Fruit fly (Drosophila melanogaster): Measurements from ENCODE around the gene CG32277.

The CG32277 gene

DNA sequence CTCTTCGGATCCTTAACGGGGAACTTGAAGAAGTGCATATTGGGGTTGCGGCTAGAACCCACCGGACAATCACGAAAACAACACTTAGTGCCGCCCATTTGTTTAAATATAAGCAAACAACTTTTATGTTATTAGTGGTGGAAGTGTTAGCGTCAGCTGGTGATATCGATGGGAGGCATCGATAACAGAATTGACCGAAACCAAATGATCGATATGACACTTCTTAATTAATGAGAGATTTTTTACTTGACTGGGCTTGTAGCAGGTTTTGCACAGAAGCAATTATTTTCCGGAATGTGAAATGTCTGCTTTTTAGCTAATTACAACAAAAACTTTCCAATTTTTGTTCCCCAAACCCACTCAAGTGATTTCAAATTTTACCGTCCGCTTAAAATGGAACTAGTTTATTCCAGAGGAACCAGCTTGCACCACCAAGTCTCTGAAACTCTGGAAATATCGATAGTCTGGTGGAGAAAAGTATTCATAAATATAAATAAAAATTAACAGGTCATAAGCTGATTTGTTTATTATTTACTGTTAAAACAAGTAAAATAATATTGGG lies 12.8 kb downstream of the CG32277 start, which contains the start of gene CG14965 (continued):
- TF ChIP-seq crp (GFP tag; optimal IDR thresholded peaks at IDR 0.05) (peak in 1 of 2 experiments; percentile 81), D19A (tag; optimal IDR thresholded peaks at IDR 0.05) (no peak), Hmx (GFP tag; optimal IDR thresholded peaks at IDR 0.05) (no peak), klu (GFP tag; IDR thresholded peaks at IDR 0.05) (no peak), chinmo (GFP tag; IDR thresholded peaks at IDR 0.05; ENCODE audit: partially characterized antibody) (no peak; the same call in 3 of the 4 replicates), wor (GFP tag; IDR thresholded peaks at IDR 0.05) (no peak), Six4 (GFP tag; optimal IDR thresholded peaks at IDR 0.05) (no peak), sima (GFP tag; optimal IDR thresholded peaks at IDR 0.05) (no peak), CG1832 (GFP tag; optimal IDR thresholded peaks at IDR 0.05) (no peak), tgo (GFP tag; IDR thresholded peaks at IDR 0.05) (no peak), CoRest (tag; optimal IDR thresholded peaks at IDR 0.05) (no peak), Ets97D (GFP tag; optimal IDR thresholded peaks at IDR 0.05) (no peak), CG14014 (GFP tag; IDR thresholded peaks at IDR 0.05) (no peak), peb (GFP tag; IDR thresholded peaks at IDR 0.05) (no peak), CG12942 (GFP tag; optimal IDR thresholded peaks at IDR 0.05) (no peak), unpg (GFP tag; optimal IDR thresholded peaks at IDR 0.05) (no peak), fd3F (GFP tag; optimal IDR thresholded peaks at IDR 0.05) (no peak), CG2199 (GFP tag; IDR thresholded peaks at IDR 0.05) (no peak), Deaf1 (tag; optimal IDR thresholded peaks at IDR 0.05) (no peak), danr (GFP tag; IDR thresholded peaks at IDR 0.05) (no peak), Lpt (GFP tag; optimal IDR thresholded peaks at IDR 0.05) (no peak), pita (GFP tag; optimal IDR thresholded peaks at IDR 0.05) (no peak), CG8388 (GFP tag; optimal IDR thresholded peaks at IDR 0.05) (no peak), CG18476 (GFP tag; optimal IDR thresholded peaks at IDR 0.05) (no peak), usp (GFP tag; optimal IDR thresholded peaks at IDR 0.05) (no peak), Ada2b (GFP tag; IDR thresholded peaks at IDR 0.05) (no peak), hth (optimal IDR thresholded peaks at IDR 0.05) (no peak), Sin3A (optimal IDR thresholded peaks at IDR 0.05) (peak; percentile 84), Usf (GFP tag; optimal IDR thresholded peaks at IDR 0.05) (no peak), Dll (GFP tag; IDR thresholded peaks at IDR 0.05; ENCODE audit: partially characterized antibody) (peak; percentile 97), Hand (GFP tag; optimal IDR thresholded peaks at IDR 0.05) (no peak), dpn (GFP tag; optimal IDR thresholded peaks at IDR 0.05) (no peak), Mrtf (GFP tag; IDR thresholded peaks at IDR 0.05) (no peak), Optix (GFP tag; IDR thresholded peaks at IDR 0.05) (no peak), croc (GFP tag; conservative IDR thresholded peaks at IDR 0.05) (no peak), CG7745 (tag; optimal IDR thresholded peaks at IDR 0.05) (no peak), tna (GFP tag; IDR thresholded peaks at IDR 0.05; ENCODE audit: partially characterized antibody) (peak; percentile 78), Dek (tag; optimal IDR thresholded peaks at IDR 0.05) (no peak), CG34376 (GFP tag; optimal IDR thresholded peaks at IDR 0.05) (no peak), crol (GFP tag; IDR thresholded peaks at IDR 0.05) (no peak), CG7928 (GFP tag; optimal IDR thresholded peaks at IDR 0.05) (no peak), Rx (GFP tag; IDR thresholded peaks at IDR 0.05) (no peak), CG11093 (GFP tag; IDR thresholded peaks at IDR 0.05) (no peak), Asciz (GFP tag; optimal IDR thresholded peaks at IDR 0.05) (no peak), H15 (GFP tag; IDR thresholded peaks at IDR 0.05) (no peak), fru (optimal IDR thresholded peaks at IDR 0.05) (no peak), salm (tag; optimal IDR thresholded peaks at IDR 0.05) (no peak), Bteb2 (GFP tag; optimal IDR thresholded peaks at IDR 0.05) (no peak), Blimp-1 (GFP tag; optimal IDR thresholded peaks at IDR 0.05) (no peak), Chrac-16 (GFP tag; optimal IDR thresholded peaks at IDR 0.05) (no peak), Side (GFP tag; optimal IDR thresholded peaks at IDR 0.05) (no peak), nom (GFP tag; optimal IDR thresholded peaks at IDR 0.05) (no peak)

Data from whole organism, embryonic.